Worm (Caenorhabditis elegans): Measurements from ENCODE around the gene nuo-4.
A peak's percentile ranks its signal among the peaks of the same experiment; 100 is the strongest.

Gene nuo-4

ce11 chrIII:7165816-7166229 lies 7.2 kb upstream of the nuo-4 start (continued):
- peak; percentile 16 for TF ChIP-seq nhr-20 (tag; optimal IDR thresholded peaks at IDR 0.05)
- TF ChIP-seq tlp-1 (tag; optimal IDR thresholded peaks at IDR 0.05), result no peak
- TF ChIP-seq nhr-90 (tag; optimal IDR thresholded peaks at IDR 0.05; ENCODE audit: poor library complexity), result peak; percentile 17
- no peak for TF ChIP-seq lin-13 (GFP tag; optimal IDR thresholded peaks at IDR 0.05)
- TF ChIP-seq F16B12.6 (tag; optimal IDR thresholded peaks at IDR 0.05), result no peak

- TF ChIP-seq lin-35 (GFP tag; optimal IDR thresholded peaks at IDR 0.05) (no peak), ceh-88 (GFP tag; IDR thresholded peaks at IDR 0.05) (no peak), grh-1 (GFP tag; IDR thresholded peaks at IDR 0.05) (no peak), alr-1 (tag; optimal IDR thresholded peaks at IDR 0.05; ENCODE audit: borderline replicate concordance) (no peak), nhr-85 (tag) (no peak), unc-86 (tag; optimal IDR thresholded peaks at IDR 0.05) (no peak), ama-1 (optimal IDR thresholded peaks at IDR 0.05) (no peak), elt-3 (tag; optimal IDR thresholded peaks at IDR 0.05) (no peak), sox-4 (tag; optimal IDR thresholded peaks at IDR 0.05) (no peak), ztf-4 (tag; optimal IDR thresholded peaks at IDR 0.05) (no peak), nhr-77 (tag; optimal IDR thresholded peaks at IDR 0.05) (no peak), egl-13 (tag; optimal IDR thresholded peaks at IDR 0.05) (no peak), fos-1 (tag; optimal IDR thresholded peaks at IDR 0.05) (no peak), tlp-1 (tag; optimal IDR thresholded peaks at IDR 0.05) (no peak), rnt-1 (tag; optimal IDR thresholded peaks at IDR 0.05) (no peak), nhr-237 (tag; optimal IDR thresholded peaks at IDR 0.05) (no peak), sptf-1 (tag; optimal IDR thresholded peaks at IDR 0.05) (no peak), nhr-11 (tag; optimal IDR thresholded peaks at IDR 0.05) (no peak), mdl-1 (tag; optimal IDR thresholded peaks at IDR 0.05) (no peak), irx-1 (tag; optimal IDR thresholded peaks at IDR 0.05) (no peak)
Measured at ce11 chrIII:7165276-7165675, 6.7 kb upstream of the nuo-4 start.

ce11 chrIII:7162065-7162762 lies 3.6 kb upstream of the nuo-4 start, which contains the start of the genes syf-2 and K04G7.1:
syf-2 (minus strand) TSS chrIII:7162115.
K04G7.1 (plus strand) TSS chrIII:7162712.
- TF ChIP-seq ztf-11 (tag; optimal IDR thresholded peaks at IDR 0.05), result peak in 1 of 2 experiments; percentile 57
- no peak for TF ChIP-seq pqm-1 (tag; optimal IDR thresholded peaks at IDR 0.05)
- peak in 3 of 6 experiments; percentile 58 to 89 (median 59) for TF ChIP-seq elt-3 (tag; optimal IDR thresholded peaks at IDR 0.05)
- TF ChIP-seq unc-30 (tag; optimal IDR thresholded peaks at IDR 0.05), result no peak
- no peak for TF ChIP-seq pag-3 (tag; optimal IDR thresholded peaks at IDR 0.05; ENCODE audit: borderline replicate concordance, insufficient read depth)
- no peak for TF ChIP-seq unc-98 (GFP tag; IDR thresholded peaks at IDR 0.05)
- no peak for TF ChIP-seq vab-15 (tag; optimal IDR thresholded peaks at IDR 0.05)
- peak; percentile 60 for TF ChIP-seq zip-4 (GFP tag; optimal IDR thresholded peaks at IDR 0.05)
- TF ChIP-seq pax-3 (tag; optimal IDR thresholded peaks at IDR 0.05), result peak; percentile 82
- peak; percentile 90 for TF ChIP-seq nhr-19 (GFP tag; conservative IDR thresholded peaks at IDR 0.05)
- TF ChIP-seq lin-15B (tag; optimal IDR thresholded peaks at IDR 0.05), result peak; percentile 99
- TF ChIP-seq F16B12.6 (tag; optimal IDR thresholded peaks at IDR 0.05), result peak; percentile 60
- TF ChIP-seq sox-4 (tag; optimal IDR thresholded peaks at IDR 0.05), result no peak
- TF ChIP-seq nhr-237 (tag; optimal IDR thresholded peaks at IDR 0.05), result peak; percentile 74
- TF ChIP-seq ces-1 (GFP tag; optimal IDR thresholded peaks at IDR 0.05), result no peak
- TF ChIP-seq nhr-20 (tag; optimal IDR thresholded peaks at IDR 0.05), result peak; percentile 90
- peak; percentile 8 for TF ChIP-seq aly-2 (tag; optimal IDR thresholded peaks at IDR 0.05)
- peak; percentile 91 for TF ChIP-seq tbx-2 (tag; optimal IDR thresholded peaks at IDR 0.05)
- peak; percentile 62 for TF ChIP-seq mef-2 (tag; optimal IDR thresholded peaks at IDR 0.05)
- TF ChIP-seq mdl-1 (tag; optimal IDR thresholded peaks at IDR 0.05), result peak in 1 of 2 experiments; percentile 84
- peak; percentile 93 for TF ChIP-seq skn-1 (tag; optimal IDR thresholded peaks at IDR 0.05)
- peak; percentile 89 for TF ChIP-seq nhr-77 (tag; optimal IDR thresholded peaks at IDR 0.05)
- peak; percentile 55 to 96 (median 67) for TF ChIP-seq ceh-82 (tag; optimal IDR thresholded peaks at IDR 0.05)
- peak; percentile 46 for TF ChIP-seq ceh-8 (GFP tag; optimal IDR thresholded peaks at IDR 0.05)
- peak; percentile 70 for TF ChIP-seq irx-1 (tag; optimal IDR thresholded peaks at IDR 0.05)
- TF ChIP-seq nhr-76 (tag; optimal IDR thresholded peaks at IDR 0.05), result no peak
- peak; percentile 93 to 96 for TF ChIP-seq lin-35 (GFP tag; optimal IDR thresholded peaks at IDR 0.05)
- peak; percentile 78 to 87 for TF ChIP-seq egl-27 (tag; optimal IDR thresholded peaks at IDR 0.05)
- no peak for TF ChIP-seq C34B4.2 (tag; optimal IDR thresholded peaks at IDR 0.05)
- TF ChIP-seq snu-23 (GFP tag; optimal IDR thresholded peaks at IDR 0.05), result peak; percentile 92
- no peak for TF ChIP-seq ceh-63 (GFP tag; optimal IDR thresholded peaks at IDR 0.05)
- TF ChIP-seq jun-1 (tag; optimal IDR thresholded peaks at IDR 0.05), result peak; percentile 86
- TF ChIP-seq efl-3 (GFP tag; optimal IDR thresholded peaks at IDR 0.05), result no peak

All from whole organism, L1 larva.